Worm (Caenorhabditis elegans) whole organism, L4/young adult: ENCODE results near the gene fbxa-155.

Experiments
- W03F9.2 ChIP-seq: fragments of 150-350 bp; optimal IDR thresholded peaks from 2 replicates; lab custom pipeline; 2014; ENCODE audit warnings: missing biosample characterization, missing genetic modification characterization
- dao-5 ChIP-seq: sonication (generic microtip); optimal IDR thresholded peaks from 2 replicates; lab custom pipeline; 2016; ENCODE audit warnings: missing genotype, missing genetic modification characterization, moderate library complexity, missing compliant biosample characterization
- him-1 ChIP-seq: sonication (generic microtip); optimal IDR thresholded peaks from 2 replicates; lab custom pipeline; 2016; ENCODE audit warnings: missing genotype, missing genetic modification reagents, missing genetic modification characterization, missing compliant biosample characterization

ce11 chrIII:10010117-10010516, at the start of gene fbxa-155:
- TF ChIP-seq dao-5 (tag; lab: Kevin White, UChicago) (no peak), W03F9.2 (tag; lab: Kevin White, UChicago) (no peak), him-1 (tag; lab: Kevin White, UChicago) (no peak)
